Fruit fly (Drosophila melanogaster) whole organism, wandering third instar larva: Measurements from ENCODE around the gene chas.
A peak's percentile ranks its signal among the peaks of the same experiment; 100 is the strongest.

Experiments
- Abd-B ChIP-seq: fragments of >200 bp; optimal IDR thresholded peaks from 2 replicates; lab custom pipeline; 2017; ENCODE audit warnings: missing biosample characterization, missing genetic modification characterization
- CG32264 ChIP-seq: fragments of 200-800 bp; sonication (Bioruptor generic); optimal IDR thresholded peaks from 2 replicates; lab custom pipeline; 2016; ENCODE audit warnings: missing biosample characterization, missing genetic modification characterization
- CG9705 ChIP-seq: fragments of 200-800 bp; sonication (Bioruptor generic); optimal IDR thresholded peaks from 2 replicates; lab custom pipeline; 2018; ENCODE audit warnings: missing biosample characterization, mild to moderate bottlenecking, missing genetic modification characterization
- CrebA ChIP-seq: fragments of 200-800 bp; sonication (Bioruptor generic); optimal IDR thresholded peaks from 2 replicates; lab custom pipeline; 2016; ENCODE audit warnings: missing biosample characterization, mild to moderate bottlenecking, missing genetic modification characterization, borderline replicate concordance
- Dfd ChIP-seq: fragments of >200 bp; optimal IDR thresholded peaks from 2 replicates; lab custom pipeline; 2017; ENCODE audit warnings: missing biosample characterization, missing genetic modification characterization
- Dif ChIP-seq: fragments of 200-275, 200-300 bp; sonication (Bioruptor generic); optimal IDR thresholded peaks from 2 replicates; lab custom pipeline; 2018; ENCODE audit warnings: missing biosample characterization, missing genetic modification characterization; ENCODE audit not compliant: partially characterized antibody
- HLH106 ChIP-seq: fragments of 200-800 bp; optimal IDR thresholded peaks from 3 replicates; lab custom pipeline; 2019; ENCODE audit warnings: missing biosample characterization, mild to moderate bottlenecking, missing genetic modification characterization, moderate library complexity
- Hnf4 ChIP-seq: fragments of 200-800 bp; sonication (Bioruptor generic); optimal IDR thresholded peaks from 2 replicates; lab custom pipeline; 2016; ENCODE audit warnings: missing biosample characterization, mild to moderate bottlenecking, missing genetic modification characterization
- Hr78 ChIP-seq: fragments of >200 bp; optimal IDR thresholded peaks from 2 replicates; lab custom pipeline; 2017; ENCODE audit warnings: missing biosample characterization, missing genetic modification characterization
- Hr83 ChIP-seq: fragments of 200-300 bp; sonication (Bioruptor generic); optimal IDR thresholded peaks from 2 replicates; lab custom pipeline; 2016; ENCODE audit warnings: missing biosample characterization, mild to moderate bottlenecking, missing genetic modification characterization, moderate library complexity; ENCODE audit not compliant: poor library complexity, severe bottlenecking
- Jra ChIP-seq: sonication (Bioruptor generic); optimal IDR thresholded peaks from 2 replicates; lab custom pipeline; 2016; ENCODE audit warnings: missing biosample characterization, missing genetic modification characterization
- Myc ChIP-seq: fragments of >200 bp; optimal IDR thresholded peaks from 2 replicates; lab custom pipeline; 2017
- N ChIP-seq: fragments of >200 bp; optimal IDR thresholded peaks from 2 replicates; lab custom pipeline; 2018; ENCODE audit warnings: missing biosample characterization, missing external identifiers, missing genetic modification characterization
- OdsH ChIP-seq: fragments of 200-800 bp; sonication (Bioruptor generic); optimal IDR thresholded peaks from 2 replicates; lab custom pipeline; 2016; ENCODE audit warnings: missing biosample characterization, mild to moderate bottlenecking, missing genetic modification characterization
- Rel ChIP-seq, 2 experiments: fragments of 200-800 bp; sonication (Bioruptor generic) in 1 of 2; optimal IDR thresholded peaks; 2 replicates in 1 of 2; 3 replicates in 1 of 2; lab custom pipeline; 2016 to 2019; ENCODE audit warnings: mild to moderate bottlenecking in 2 of 2, missing biosample characterization in 2 of 2, missing genetic modification characterization in 2 of 2, moderate library complexity in 1 of 2
- Sp1 ChIP-seq: fragments of 200-800 bp; sonication (Bioruptor generic); optimal IDR thresholded peaks from 3 replicates; lab custom pipeline; 2019; ENCODE audit warnings: missing biosample characterization, mild to moderate bottlenecking, missing genetic modification characterization, moderate library complexity
- Vsx2 ChIP-seq: fragments of 200-300, 225-300 bp; sonication (Bioruptor generic); optimal IDR thresholded peaks from 2 replicates; lab custom pipeline; 2018; ENCODE audit warnings: missing biosample characterization, missing genetic modification characterization; ENCODE audit not compliant: partially characterized antibody
- brk ChIP-seq: fragments of 200-800 bp; sonication (Bioruptor generic); optimal IDR thresholded peaks from 2 replicates; lab custom pipeline; 2016; ENCODE audit warnings: missing biosample characterization, mild to moderate bottlenecking, missing genetic modification characterization
- dl ChIP-seq, 2 experiments: fragments of 175-275, 200-275 bp in 1 of 2; fragments of 200-275 bp in 1 of 2; sonication (Bioruptor generic); optimal IDR thresholded peaks; lab custom pipeline; 2018; ENCODE audit warnings: mild to moderate bottlenecking in 2 of 2, missing biosample characterization in 2 of 2, missing genetic modification characterization in 2 of 2, moderate library complexity in 2 of 2; ENCODE audit not compliant: partially characterized antibody in 2 of 2, insufficient read depth in 1 of 2
- dmrt93B ChIP-seq: fragments of 200-800 bp; sonication (Bioruptor generic); optimal IDR thresholded peaks from 2 replicates; lab custom pipeline; 2018; ENCODE audit warnings: missing biosample characterization, mild to moderate bottlenecking, missing genetic modification characterization
- dsf ChIP-seq: sonication (Bioruptor generic); optimal IDR thresholded peaks from 2 replicates; lab custom pipeline; 2016; ENCODE audit warnings: missing biosample characterization, missing genetic modification characterization, borderline replicate concordance
- ey ChIP-seq: fragments of 200-800 bp; sonication (Bioruptor generic); optimal IDR thresholded peaks from 2 replicates; lab custom pipeline; 2016; ENCODE audit warnings: missing biosample characterization, missing genetic modification characterization
- foxo ChIP-seq, 2 experiments: fragments of 200-800 bp; sonication (Bioruptor generic); optimal IDR thresholded peaks; 2 replicates in 1 of 2; 3 replicates in 1 of 2; lab custom pipeline; 2016 to 2017; ENCODE audit warnings: missing biosample characterization in 2 of 2, missing genetic modification characterization in 2 of 2
- fru ChIP-seq: fragments of 200-800 bp; sonication (Bioruptor generic); optimal IDR thresholded peaks from 3 replicates; lab custom pipeline; 2016; ENCODE audit warnings: missing biosample characterization, mild to moderate bottlenecking, missing genetic modification characterization
- h ChIP-seq: fragments of 200-800 bp; sonication (Bioruptor generic); optimal IDR thresholded peaks from 3 replicates; lab custom pipeline; 2016; ENCODE audit warnings: missing biosample characterization, mild to moderate bottlenecking, missing genetic modification characterization
- lola ChIP-seq: fragments of >200 bp; optimal IDR thresholded peaks from 2 replicates; lab custom pipeline; 2017; ENCODE audit warnings: missing biosample characterization, missing genetic modification characterization
- psq ChIP-seq: fragments of 200-800 bp; sonication (Bioruptor generic); optimal IDR thresholded peaks from 3 replicates; lab custom pipeline; 2017; ENCODE audit warnings: missing biosample characterization, mild to moderate bottlenecking, missing genetic modification characterization, moderate library complexity
- rgr ChIP-seq: fragments of 200-800 bp; sonication (Bioruptor generic); optimal IDR thresholded peaks from 3 replicates; lab custom pipeline; 2016; ENCODE audit warnings: missing biosample characterization, mild to moderate bottlenecking, missing genetic modification characterization
- sage ChIP-seq: fragments of 200-800 bp; sonication (Bioruptor generic); optimal IDR thresholded peaks from 2 replicates; lab custom pipeline; 2016; ENCODE audit warnings: missing biosample characterization, mild to moderate bottlenecking, missing genetic modification characterization
- sv ChIP-seq: fragments of 200-800 bp; sonication (Bioruptor generic); optimal IDR thresholded peaks from 3 replicates; lab custom pipeline; 2016; ENCODE audit warnings: missing biosample characterization, missing genetic modification characterization
- tai ChIP-seq: sonication (Bioruptor generic); optimal IDR thresholded peaks from 2 replicates; lab custom pipeline; 2016; ENCODE audit warnings: missing biosample characterization, missing genetic modification characterization
- woc ChIP-seq: sonication (Bioruptor generic); optimal IDR thresholded peaks from 2 replicates; lab custom pipeline; 2016; ENCODE audit warnings: missing biosample characterization, mild to moderate bottlenecking, missing genetic modification characterization

The chas gene

dm6 chrX:17739974-17740373, 41.4 kb upstream of the chas start:
- TF ChIP-seq sv (GFP tag; lab: Kevin White, UChicago) (no peak), Rel (GFP tag; optimal IDR thresholded peaks at IDR 0.05; lab: Kevin White, UChicago) (no peak), Rel (tag; optimal IDR thresholded peaks at IDR 0.05; lab: Kevin White, UChicago) (peak; percentile 12)

dm6 chrX:17738989-17739388, 40.5 kb upstream of the chas start:
- TF ChIP-seq Sp1: no peak
- no peak for TF ChIP-seq CG32264 (GFP tag; lab: Kevin White, UChicago)
- TF ChIP-seq fru (GFP tag; lab: Kevin White, UChicago): peak; percentile 59
- no peak for TF ChIP-seq Vsx2 (GFP tag; lab: Kevin White, UChicago)
- no peak for TF ChIP-seq CrebA (GFP tag; lab: Kevin White, UChicago)
- no peak for TF ChIP-seq sage (GFP tag; lab: Kevin White, UChicago)
- TF ChIP-seq Dfd (GFP tag; lab: Kevin White, UChicago): peak; percentile 74
- TF ChIP-seq Rel (GFP tag; optimal IDR thresholded peaks at IDR 0.05; lab: Kevin White, UChicago): no peak
- peak; percentile 16 for TF ChIP-seq Rel (tag; optimal IDR thresholded peaks at IDR 0.05; lab: Kevin White, UChicago)
- TF ChIP-seq psq (GFP tag; lab: Kevin White, UChicago): peak; percentile 73
- TF ChIP-seq Myc: no peak
- TF ChIP-seq dmrt93B: no peak
- TF ChIP-seq N (GFP tag; lab: Kevin White, UChicago): peak; percentile 81
- TF ChIP-seq Jra (GFP tag; lab: Kevin White, UChicago): no peak
- no peak for TF ChIP-seq Dif (GFP tag; lab: Kevin White, UChicago)
- TF ChIP-seq lola (GFP tag; lab: Kevin White, UChicago): no peak
- no peak for TF ChIP-seq OdsH
- no peak for TF ChIP-seq ey (GFP tag; lab: Kevin White, UChicago)
- TF ChIP-seq dl (GFP tag; optimal IDR thresholded peaks at IDR 0.05; lab: Kevin White, UChicago; ENCODE audit: insufficient read depth in 1 of 2, partially characterized antibody in 2 of 2): no peak
- no peak for TF ChIP-seq CG9705 (GFP tag; lab: Kevin White, UChicago)
- TF ChIP-seq Abd-B (GFP tag; lab: Kevin White, UChicago): no peak
- TF ChIP-seq Hr78 (GFP tag; lab: Kevin White, UChicago): no peak
- no peak for TF ChIP-seq dsf (GFP tag; lab: Kevin White, UChicago)
- no peak for TF ChIP-seq h

dm6 chrX:17738474-17738838, 39.9 kb upstream of the chas start:
- TF ChIP-seq brk (GFP tag; lab: Kevin White, UChicago) (no peak), foxo (GFP tag; optimal IDR thresholded peaks at IDR 0.05; lab: Kevin White, UChicago) (peak in 1 of 2 experiments; percentile 14), Hnf4 (GFP tag; lab: Kevin White, UChicago) (no peak)

- TF ChIP-seq rgr (GFP tag; lab: Kevin White, UChicago) (peak; percentile 2), Hnf4 (GFP tag; lab: Kevin White, UChicago) (peak; percentile 49), ey (GFP tag; lab: Kevin White, UChicago) (peak; percentile 34), tai (GFP tag; lab: Kevin White, UChicago) (peak; percentile 17), brk (GFP tag; lab: Kevin White, UChicago) (no peak), Abd-B (GFP tag; lab: Kevin White, UChicago) (no peak), Rel (GFP tag; optimal IDR thresholded peaks at IDR 0.05; lab: Kevin White, UChicago) (no peak), Rel (tag; optimal IDR thresholded peaks at IDR 0.05; lab: Kevin White, UChicago) (peak; percentile 3), lola (GFP tag; lab: Kevin White, UChicago) (no peak), Vsx2 (GFP tag; lab: Kevin White, UChicago) (no peak), OdsH (peak; percentile 31), fru (GFP tag; lab: Kevin White, UChicago) (peak; percentile 43), CrebA (GFP tag; lab: Kevin White, UChicago) (peak; percentile 50), sage (GFP tag; lab: Kevin White, UChicago) (no peak), HLH106 (tag; lab: Kevin White, UChicago) (peak; percentile 45), Hr83 (GFP tag; lab: Kevin White, UChicago) (peak; percentile 54), woc (GFP tag; lab: Kevin White, UChicago) (peak; percentile 24), Dif (GFP tag; lab: Kevin White, UChicago) (peak; percentile 3), Sp1 (peak; percentile 44), foxo (GFP tag; optimal IDR thresholded peaks at IDR 0.05; lab: Kevin White, UChicago) (peak in 1 of 2 experiments; percentile 11), h (peak; percentile 19)
- TF ChIP-seq, all 38 proteins: peak for 15
Observed at dm6 chrX:17737812-17738473, 39.4 kb upstream of the chas start.
